Worm (Caenorhabditis elegans) whole organism, midembryonic: ENCODE measurements around the gene T10H9.1.

Experiments
- T22C8.4 ChIP-seq: fragments of 200-800 bp; sonication (Bioruptor generic); IDR thresholded peaks from 2 replicates; pipeline ENCODE4 v1.3.6; 2022; ENCODE audit warnings: missing genetic modification characterization, missing compliant biosample characterization
- cog-1 ChIP-seq: sonication (generic microtip); optimal IDR thresholded peaks from 2 replicates; lab custom pipeline; 2016; ENCODE audit warnings: missing genetic modification characterization, missing compliant biosample characterization
- flt-1 ChIP-seq: fragments of 200-800 bp; sonication (Bioruptor generic); IDR thresholded peaks from 2 replicates; pipeline ENCODE4 v1.3.6; 2022; ENCODE audit warnings: missing genetic modification characterization, missing compliant biosample characterization
- med-1 ChIP-seq: sonication (generic microtip); optimal IDR thresholded peaks from 2 replicates; lab custom pipeline; 2017; ENCODE audit warnings: missing genetic modification characterization, mild to moderate bottlenecking, missing compliant biosample characterization, antibody characterized with exemption, missing genetic modification reagents; ENCODE audit not compliant: insufficient read depth
- ref-1 ChIP-seq: fragments of 200-800 bp; sonication (Bioruptor generic); conservative IDR thresholded peaks from 2 replicates; pipeline ENCODE4 v1.3.6; 2022; ENCODE audit warnings: missing genetic modification reagents, missing genetic modification characterization, missing compliant biosample characterization
- tab-1 ChIP-seq: fragments of 200-800 bp; sonication (Bioruptor generic); IDR thresholded peaks from 2 replicates; pipeline ENCODE4 v1.3.6; 2022; ENCODE audit warnings: missing genetic modification characterization, missing compliant biosample characterization
- ztf-23 ChIP-seq: fragments of 200-800 bp; sonication (Bioruptor generic); IDR thresholded peaks from 2 replicates; pipeline ENCODE4 v1.3.6; 2022; ENCODE audit warnings: missing genetic modification reagents, missing genetic modification characterization, missing compliant biosample characterization
- ztf-29 ChIP-seq: fragments of 200-800 bp; sonication (Bioruptor generic); IDR thresholded peaks from 2 replicates; pipeline ENCODE4 v1.3.6; 2022; ENCODE audit warnings: missing genetic modification reagents, missing genetic modification characterization, missing compliant biosample characterization

ce11 chrV:6652051-6652450 lies 2.6 kb downstream of the T10H9.1 start, which contains the start of gene T10H9.8:
- no peak for TF ChIP-seq cog-1 (tag; lab: Kevin White, UChicago)
- no peak for TF ChIP-seq ref-1 (GFP tag; lab: Robert Waterston, UW)
- no peak for TF ChIP-seq T22C8.4 (GFP tag; lab: Robert Waterston, UW)
- no peak for TF ChIP-seq flt-1 (GFP tag; lab: Robert Waterston, UW)
- no peak for TF ChIP-seq ztf-23 (GFP tag; lab: Robert Waterston, UW)
- TF ChIP-seq tab-1 (GFP tag; lab: Robert Waterston, UW) = no peak
- no peak for TF ChIP-seq ztf-29 (GFP tag; lab: Robert Waterston, UW)
- no peak for TF ChIP-seq med-1 (GFP tag; lab: Kevin White, UChicago)
